Fruit fly (Drosophila melanogaster): ENCODE results near the gene CG13101.

The CG13101 gene

DNA sequence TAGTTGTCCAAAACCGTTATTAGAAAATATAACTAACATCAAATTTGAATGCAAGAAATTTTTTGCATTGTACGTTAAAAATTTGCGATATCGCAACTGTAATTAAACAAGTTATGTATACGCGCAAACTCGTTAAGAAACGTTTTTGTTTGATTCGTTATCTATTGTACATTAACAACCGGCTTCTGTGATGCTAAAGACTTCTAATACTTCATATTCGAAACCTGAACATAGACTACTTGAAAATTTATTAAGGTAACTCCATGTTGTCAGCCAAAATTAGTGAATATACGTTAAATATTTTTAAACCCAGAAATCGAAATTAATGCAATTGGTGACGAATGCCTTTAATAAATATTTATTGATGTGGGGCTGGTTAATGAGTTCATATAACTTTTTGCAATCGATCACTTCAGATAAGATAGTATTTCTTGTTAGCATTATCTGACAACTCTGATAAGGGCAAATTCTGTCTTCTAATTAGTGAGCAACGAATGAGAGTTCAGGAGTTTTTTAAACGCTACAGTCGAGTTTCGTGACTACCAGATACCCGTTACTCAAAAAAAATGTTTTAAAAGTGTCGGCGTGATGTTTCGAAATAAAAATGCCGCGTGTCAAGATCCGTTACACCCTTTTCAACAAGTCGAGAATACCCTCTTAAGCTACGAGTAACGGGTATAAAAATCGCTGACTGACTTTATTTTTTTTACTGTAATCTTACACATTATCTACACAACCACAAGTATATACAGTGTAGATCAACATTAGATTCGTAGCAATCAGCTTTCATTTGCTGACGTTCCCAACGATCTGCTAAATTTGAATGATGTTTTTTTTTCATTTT, 32.3 kb downstream of the CG13101 start (continued):
- TF ChIP-seq CG43689 (GFP tag; IDR thresholded peaks at IDR 0.05) (no peak), usp (GFP tag; optimal IDR thresholded peaks at IDR 0.05) (no peak), CG18011 (GFP tag; optimal IDR thresholded peaks at IDR 0.05) (peak; percentile 97), her (GFP tag; optimal IDR thresholded peaks at IDR 0.05) (peak; percentile 66), HmgZ (tag; optimal IDR thresholded peaks at IDR 0.05) (peak; percentile 40), CG2129 (GFP tag; IDR thresholded peaks at IDR 0.05; ENCODE audit: partially characterized antibody) (no peak), ssp (GFP tag; IDR thresholded peaks at IDR 0.05) (no peak), CG11247 (GFP tag; IDR thresholded peaks at IDR 0.05) (no peak), CG15696 (tag; optimal IDR thresholded peaks at IDR 0.05) (peak; percentile 2), CG7987 (GFP tag; optimal IDR thresholded peaks at IDR 0.05) (no peak), vfl (GFP tag; optimal IDR thresholded peaks at IDR 0.05) (no peak), sr (GFP tag; IDR thresholded peaks at IDR 0.05) (no peak), CG30431 (GFP tag; optimal IDR thresholded peaks at IDR 0.05) (no peak), kay (GFP tag; optimal IDR thresholded peaks at IDR 0.05) (peak; percentile 30), CG6254 (GFP tag; optimal IDR thresholded peaks at IDR 0.05) (no peak), CG17568 (GFP tag; optimal IDR thresholded peaks at IDR 0.05) (no peak), Tbp (GFP tag; optimal IDR thresholded peaks at IDR 0.05) (no peak), CG33213 (GFP tag; optimal IDR thresholded peaks at IDR 0.05) (peak; percentile 51), Lpt (GFP tag; optimal IDR thresholded peaks at IDR 0.05) (no peak), sna (GFP tag; IDR thresholded peaks at IDR 0.05; ENCODE audit: partially characterized antibody) (no peak), CG6272 (GFP tag; IDR thresholded peaks at IDR 0.05) (peak; percentile 33; the same call in 1 of the 2 replicates), CG13123 (GFP tag; optimal IDR thresholded peaks at IDR 0.05) (no peak), Gsc (GFP tag; IDR thresholded peaks at IDR 0.05) (no peak), Fer2 (tag; optimal IDR thresholded peaks at IDR 0.05) (no peak), CG10267 (tag; optimal IDR thresholded peaks at IDR 0.05) (no peak), CG18262 (tag; optimal IDR thresholded peaks at IDR 0.05) (peak; percentile 37), CG15479 (GFP tag; optimal IDR thresholded peaks at IDR 0.05) (no peak), CG1603 (tag; optimal IDR thresholded peaks at IDR 0.05) (peak; percentile 64), stc (GFP tag; IDR thresholded peaks at IDR 0.05) (peak; percentile 56; the same call in 1 of the 2 replicates), CG8765 (GFP tag; IDR thresholded peaks at IDR 0.05) (peak; percentile 56), GATAe (GFP tag; conservative IDR thresholded peaks at IDR 0.05) (peak; percentile 44; the same call in 1 of the 2 replicates), zfh1 (GFP tag; IDR thresholded peaks at IDR 0.05) (0 out of 3 replicates have a peak, but pooled peaks have one; percentile 22), CG9817 (tag; optimal IDR thresholded peaks at IDR 0.05) (no peak), Atf3 (GFP tag; optimal IDR thresholded peaks at IDR 0.05) (no peak), Nf-YA (GFP tag; IDR thresholded peaks at IDR 0.05) (no peak), CG17359 (tag; optimal IDR thresholded peaks at IDR 0.05) (peak; percentile 37), jigr1 (GFP tag; IDR thresholded peaks at IDR 0.05) (no peak), CG15514 (GFP tag; optimal IDR thresholded peaks at IDR 0.05) (peak; percentile 39), Eip74EF (GFP tag; optimal IDR thresholded peaks at IDR 0.05) (no peak), org-1 (GFP tag; optimal IDR thresholded peaks at IDR 0.05) (peak; percentile 19), NC2β (GFP tag; optimal IDR thresholded peaks at IDR 0.05) (peak; percentile 42), chm (GFP tag; IDR thresholded peaks at IDR 0.05) (0 out of 2 replicates have a peak, but pooled peaks have one; percentile 17), Scr (GFP tag; IDR thresholded peaks at IDR 0.05; ENCODE audit: partially characterized antibody) (peak; percentile 51; the same call in 1 of the 2 replicates), CG18619 (GFP tag; optimal IDR thresholded peaks at IDR 0.05) (peak; percentile 22), dpn (GFP tag; optimal IDR thresholded peaks at IDR 0.05) (peak; percentile 25 to 69), CG12071 (GFP tag; optimal IDR thresholded peaks at IDR 0.05) (peak; percentile 30), Ets65A (GFP tag) (peak; percentile 94), toy (GFP tag; IDR thresholded peaks at IDR 0.05) (no peak), Meics (GFP tag; optimal IDR thresholded peaks at IDR 0.05) (peak; percentile 77)
